Worm (Caenorhabditis elegans) whole organism, early embryonic: ENCODE measurements around the gene sre-27.

Experiments used
- B0310.2 ChIP-seq: sonication (generic microtip); optimal IDR thresholded peaks from 2 replicates; lab custom pipeline; 2016; ENCODE audit warnings: mild to moderate bottlenecking, missing genetic modification characterization, missing compliant biosample characterization
- F13C5.2 ChIP-seq: sonication (generic microtip); optimal IDR thresholded peaks from 2 replicates; lab custom pipeline; 2017; ENCODE audit warnings: mild to moderate bottlenecking, missing genetic modification characterization, inconsistent platforms, missing compliant biosample characterization
- aly-1 ChIP-seq: sonication (generic microtip); optimal IDR thresholded peaks from 2 replicates; lab custom pipeline; 2016; ENCODE audit warnings: missing genetic modification characterization, missing compliant biosample characterization
- ama-1 ChIP-seq: fragments of 150-350 bp; optimal IDR thresholded peaks from 2 replicates; lab custom pipeline; 2014
- ceh-13 ChIP-seq: fragments of 200-800 bp; sonication (Bioruptor generic); optimal IDR thresholded peaks from 2 replicates; lab custom pipeline; 2018; ENCODE audit warnings: mild to moderate bottlenecking, missing genetic modification characterization, missing compliant biosample characterization
- ceh-36 ChIP-seq: sonication (generic microtip); optimal IDR thresholded peaks from 2 replicates; lab custom pipeline; 2016; ENCODE audit warnings: missing genetic modification characterization, inconsistent platforms, missing compliant biosample characterization
- ets-7 ChIP-seq: sonication (generic microtip); optimal IDR thresholded peaks from 2 replicates; lab custom pipeline; 2016; ENCODE audit warnings: missing genotype, missing genetic modification characterization, missing compliant biosample characterization
- flt-1 ChIP-seq: fragments of 200-800 bp; sonication (Bioruptor generic); IDR thresholded peaks from 2 replicates; pipeline ENCODE4 v1.3.6; 2022; ENCODE audit warnings: missing genetic modification characterization, missing compliant biosample characterization
- hmbx-1 ChIP-seq: sonication (generic microtip); optimal IDR thresholded peaks from 2 replicates; lab custom pipeline; 2016; ENCODE audit warnings: mild to moderate bottlenecking, missing genetic modification characterization, missing compliant biosample characterization
- hmg-4 ChIP-seq: fragments of 200-800 bp; sonication (Bioruptor generic); optimal IDR thresholded peaks from 2 replicates; lab custom pipeline; 2018; ENCODE audit warnings: mild to moderate bottlenecking, missing genetic modification characterization, missing compliant biosample characterization
- hnd-1 ChIP-seq: sonication (generic microtip); optimal IDR thresholded peaks from 2 replicates; lab custom pipeline; 2016; ENCODE audit warnings: missing genetic modification characterization, missing compliant biosample characterization
- pes-1 ChIP-seq: fragments of 200-800 bp; sonication (Bioruptor generic); IDR thresholded peaks from 2 replicates; pipeline ENCODE4 v1.3.6; 2022; ENCODE audit warnings: missing genetic modification reagents, missing genetic modification characterization, missing compliant biosample characterization
- scrt-1 ChIP-seq: fragments of 200-800 bp; sonication (Bioruptor generic); IDR thresholded peaks from 2 replicates; pipeline ENCODE4 v1.3.6; 2022; ENCODE audit warnings: missing genetic modification characterization, missing compliant biosample characterization
- sea-1 ChIP-seq: fragments of 200-800 bp; sonication (Bioruptor generic); conservative IDR thresholded peaks from 2 replicates; pipeline ENCODE4 v1.3.6; 2022; ENCODE audit warnings: missing genetic modification characterization, missing compliant biosample characterization
- tbx-11 ChIP-seq: fragments of 200-800 bp; sonication (Bioruptor generic); IDR thresholded peaks from 2 replicates; pipeline ENCODE4 v1.3.6; 2022; ENCODE audit warnings: missing genetic modification characterization, missing compliant biosample characterization
- tbx-37 ChIP-seq: fragments of 200-800 bp; sonication (Bioruptor generic); conservative IDR thresholded peaks from 2 replicates; pipeline ENCODE4 v1.3.6; 2022; ENCODE audit warnings: missing genetic modification reagents, missing genetic modification characterization, missing compliant biosample characterization
- tra-4 ChIP-seq: sonication (generic microtip); optimal IDR thresholded peaks from 2 replicates; lab custom pipeline; 2017; ENCODE audit warnings: missing genetic modification characterization, missing compliant biosample characterization

The sre-27 gene

ce11 chrII:12417514-12417913 lies at the start of gene sre-27:
sre-27 (minus strand) TSS chrII:12417614.
- no peak for TF ChIP-seq ceh-13 (GFP tag; lab: Kevin White, UChicago)
- TF ChIP-seq tbx-37 (GFP tag; lab: Robert Waterston, UW): no peak
- TF ChIP-seq scrt-1 (GFP tag; lab: Robert Waterston, UW): no peak
- TF ChIP-seq ama-1 (lab: Kevin White, UChicago): no peak
- TF ChIP-seq ceh-36: no peak
- TF ChIP-seq sea-1 (GFP tag; lab: Robert Waterston, UW): no peak
- TF ChIP-seq hmbx-1 (tag; lab: Kevin White, UChicago): no peak
- TF ChIP-seq flt-1 (GFP tag; lab: Robert Waterston, UW): no peak
- no peak for TF ChIP-seq hnd-1
- no peak for TF ChIP-seq ets-7
- no peak for TF ChIP-seq F13C5.2 (tag; lab: Kevin White, UChicago)
- no peak for TF ChIP-seq pes-1 (GFP tag; lab: Robert Waterston, UW)

ce11 chrII:12467047-12467446 lies 49.6 kb upstream of the sre-27 start, which contains the start of gene srg-16:
srg-16 (plus strand) TSS chrII:12467133.
- peak; percentile 63 for TF ChIP-seq ceh-36
- no peak for TF ChIP-seq hnd-1

DNA sequence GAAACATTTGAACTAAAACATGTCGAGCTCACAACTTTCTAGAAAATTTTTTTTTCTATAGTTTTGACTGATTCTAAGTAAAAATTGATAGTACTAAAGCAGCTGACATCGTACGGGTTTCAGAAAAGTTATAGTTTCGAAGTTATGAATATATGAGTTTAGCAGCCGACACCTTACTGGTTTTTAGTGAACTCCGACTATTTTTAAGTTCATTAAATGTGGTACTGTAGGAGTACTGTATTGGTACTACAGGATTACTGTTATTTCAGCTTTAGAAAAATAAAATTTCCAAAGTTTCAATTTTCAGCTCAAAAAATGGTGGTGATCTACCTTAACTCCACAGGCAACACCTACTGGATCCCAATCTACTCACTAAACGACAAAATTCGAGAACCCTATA lies 48.1 kb upstream of the sre-27 start, which contains the start of gene sre-37:
Gene sre-37 (plus strand): TSS at position 301 of the 400 bp plus-strand sequence.
- no peak for TF ChIP-seq ama-1 (lab: Kevin White, UChicago)
- TF ChIP-seq tbx-11: no peak
- no peak for TF ChIP-seq ceh-36
- no peak for TF ChIP-seq sea-1 (GFP tag; lab: Robert Waterston, UW)
- no peak for TF ChIP-seq B0310.2 (tag; lab: Kevin White, UChicago)
- no peak for TF ChIP-seq hmbx-1 (tag; lab: Kevin White, UChicago)
- TF ChIP-seq pes-1 (GFP tag; lab: Robert Waterston, UW): no peak
- TF ChIP-seq ceh-13 (GFP tag; lab: Kevin White, UChicago): no peak
- no peak for TF ChIP-seq hnd-1
- no peak for TF ChIP-seq tbx-37 (GFP tag; lab: Robert Waterston, UW)
- TF ChIP-seq scrt-1 (GFP tag; lab: Robert Waterston, UW): no peak
- TF ChIP-seq hmg-4 (GFP tag; lab: Kevin White, UChicago): no peak
- TF ChIP-seq flt-1 (GFP tag; lab: Robert Waterston, UW): no peak
- TF ChIP-seq ets-7: no peak
- TF ChIP-seq aly-1 (tag; lab: Kevin White, UChicago): no peak
- no peak for TF ChIP-seq tra-4 (tag; lab: Kevin White, UChicago)
- TF ChIP-seq F13C5.2 (tag; lab: Kevin White, UChicago): no peak

- TF ChIP-seq ceh-13 (GFP tag; lab: Kevin White, UChicago) (no peak), aly-1 (tag; lab: Kevin White, UChicago) (no peak), sea-1 (GFP tag; lab: Robert Waterston, UW) (no peak), ceh-36 (no peak), hmg-4 (GFP tag; lab: Kevin White, UChicago) (no peak), pes-1 (GFP tag; lab: Robert Waterston, UW) (no peak), flt-1 (GFP tag; lab: Robert Waterston, UW) (no peak), F13C5.2 (tag; lab: Kevin White, UChicago) (no peak), hnd-1 (no peak)
Observed at ce11 chrII:12462244-12462643, 44.8 kb upstream of the sre-27 start, which contains the start of gene F15A4.2. F15A4.2 (plus strand) TSS chrII:12462544.

DNA sequence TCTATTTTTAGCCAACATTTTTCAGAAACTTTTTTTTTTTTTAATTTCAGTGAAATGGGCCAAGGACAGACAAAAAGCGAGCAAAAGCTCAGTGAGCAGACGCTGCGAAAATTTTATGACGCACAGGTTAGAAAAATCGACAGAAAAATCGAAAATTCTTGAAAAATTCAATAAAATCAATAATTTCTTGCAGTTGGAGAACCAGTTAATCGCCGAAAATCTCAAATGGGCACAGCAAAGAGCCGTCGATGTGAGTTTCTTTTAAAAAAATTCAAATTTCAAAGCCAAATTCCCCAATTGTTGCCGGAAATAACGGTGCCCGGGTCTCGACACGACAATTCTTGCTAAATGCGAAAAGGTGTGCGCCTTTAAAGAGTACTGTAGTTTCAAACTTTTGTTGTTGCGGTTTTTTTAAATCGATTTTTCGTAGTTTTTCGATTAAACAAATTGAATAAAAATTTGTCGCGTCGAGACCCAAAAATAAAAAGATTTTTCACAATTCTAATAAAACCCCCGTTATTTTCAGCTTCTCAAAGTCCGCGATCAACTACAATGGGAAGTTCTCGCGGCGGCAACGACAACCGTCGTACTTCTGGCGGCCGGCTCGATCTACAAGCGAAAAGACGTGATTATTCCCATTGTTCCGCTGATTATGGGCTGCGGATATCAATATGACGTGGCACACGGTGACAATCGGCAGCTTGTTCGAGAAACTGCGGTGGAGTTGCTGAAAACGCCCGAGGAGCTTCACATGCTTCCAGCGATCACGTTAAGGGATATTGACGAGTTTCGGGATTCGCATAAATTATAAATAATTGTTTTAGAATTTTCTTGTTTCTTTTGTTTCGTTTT lies 43.4 kb upstream of the sre-27 start, which contains the start of gene tag-280:
Gene tag-280 (plus strand): TSS at position 51 of the 852 bp plus-strand sequence.
- TF ChIP-seq ets-7 (no peak), flt-1 (GFP tag; lab: Robert Waterston, UW) (no peak), B0310.2 (tag; lab: Kevin White, UChicago) (no peak), sea-1 (GFP tag; lab: Robert Waterston, UW) (no peak), hnd-1 (no peak), hmg-4 (GFP tag; lab: Kevin White, UChicago) (no peak), F13C5.2 (tag; lab: Kevin White, UChicago) (no peak), pes-1 (GFP tag; lab: Robert Waterston, UW) (no peak), ama-1 (lab: Kevin White, UChicago) (no peak), hmbx-1 (tag; lab: Kevin White, UChicago) (no peak), tbx-11 (no peak), scrt-1 (GFP tag; lab: Robert Waterston, UW) (no peak), ceh-36 (no peak), ceh-13 (GFP tag; lab: Kevin White, UChicago) (no peak), tra-4 (tag; lab: Kevin White, UChicago) (no peak), tbx-37 (GFP tag; lab: Robert Waterston, UW) (no peak), aly-1 (tag; lab: Kevin White, UChicago) (no peak)

- no peak for TF ChIP-seq ceh-36
- peak; percentile 54; the same call in 1 of the 2 replicates for TF ChIP-seq flt-1 (GFP tag; lab: Robert Waterston, UW)
Observed at ce11 chrII:12459422-12459821, 42.0 kb upstream of the sre-27 start, which contains the start of gene tag-281. tag-281 (plus strand) TSS chrII:12459761.

ce11 chrII:12457275-12457674 lies 39.9 kb upstream of the sre-27 start, which contains the start of gene sre-38:
sre-38 (plus strand) TSS chrII:12457575.
- TF ChIP-seq flt-1 (GFP tag; lab: Robert Waterston, UW) (no peak), hmbx-1 (tag; lab: Kevin White, UChicago) (no peak), aly-1 (tag; lab: Kevin White, UChicago) (no peak), tbx-11 (no peak), tbx-37 (GFP tag; lab: Robert Waterston, UW) (no peak), ceh-36 (no peak), hmg-4 (GFP tag; lab: Kevin White, UChicago) (no peak), pes-1 (GFP tag; lab: Robert Waterston, UW) (no peak), F13C5.2 (tag; lab: Kevin White, UChicago) (no peak), ama-1 (lab: Kevin White, UChicago) (no peak), tra-4 (tag; lab: Kevin White, UChicago) (no peak), hnd-1 (no peak), ceh-13 (GFP tag; lab: Kevin White, UChicago) (no peak), B0310.2 (tag; lab: Kevin White, UChicago) (no peak), ets-7 (no peak), sea-1 (GFP tag; lab: Robert Waterston, UW) (no peak), scrt-1 (GFP tag; lab: Robert Waterston, UW) (no peak)
